Worm (Caenorhabditis elegans): ENCODE results near the gene C18H9.1.

The C18H9.1 gene

DNA sequence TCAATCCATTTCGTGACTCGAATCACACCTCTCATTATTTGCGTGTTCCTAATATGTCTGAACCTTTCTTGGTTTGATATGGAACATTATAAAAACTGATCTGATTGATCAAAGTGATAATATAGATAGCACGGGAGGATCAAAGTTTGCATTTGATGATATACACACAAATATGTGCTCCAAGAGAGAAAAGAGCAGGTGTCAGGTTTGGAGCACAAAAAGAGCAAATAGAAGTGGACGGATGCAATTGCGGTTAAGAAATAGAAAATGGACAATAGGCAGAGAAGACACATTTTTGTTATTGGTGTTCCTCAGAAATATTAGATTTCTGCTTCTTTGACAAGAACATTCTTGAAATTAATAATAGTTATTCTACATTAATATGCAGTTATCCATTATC lies at the start of gene C18H9.1:
Gene C18H9.1, plus strand, starts transcription at position 301 of the 400 bp plus-strand sequence.
- TF ChIP-seq madf-5 (GFP tag; IDR thresholded peaks at IDR 0.05) (no peak), F37D6.2 (tag; optimal IDR thresholded peaks at IDR 0.05) (no peak), R02D3.7 (tag; optimal IDR thresholded peaks at IDR 0.05) (no peak), zip-2 (tag; optimal IDR thresholded peaks at IDR 0.05) (no peak), arid-1 (GFP tag; conservative IDR thresholded peaks at IDR 0.05) (no peak), nhr-10 (tag; optimal IDR thresholded peaks at IDR 0.05) (no peak), ceh-62 (tag; optimal IDR thresholded peaks at IDR 0.05) (no peak), zag-1 (tag; optimal IDR thresholded peaks at IDR 0.05) (no peak), aly-2 (tag; optimal IDR thresholded peaks at IDR 0.05) (no peak)

DNA sequence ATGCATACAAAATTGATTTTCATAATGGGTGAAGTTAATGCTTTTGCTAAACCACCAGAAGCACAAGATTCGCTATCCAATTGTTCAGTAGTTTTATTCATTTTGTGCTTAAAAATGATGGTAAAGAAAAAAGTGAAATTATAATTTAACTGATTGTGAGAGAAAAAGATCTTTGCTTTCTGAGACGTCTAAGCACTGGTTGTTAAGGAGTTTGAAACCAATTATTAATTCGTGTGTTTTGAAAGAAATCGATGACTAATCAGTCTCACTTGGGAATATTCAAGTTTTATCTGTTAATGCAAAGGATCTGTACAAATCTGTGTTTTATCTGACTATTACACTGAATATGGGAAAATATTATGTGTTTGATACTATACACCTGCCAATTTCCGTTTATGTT lies 47.2 kb upstream of the C18H9.1 start, which contains the start of gene sra-26:
Gene sra-26, minus strand, starts transcription at position 101 of the 400 bp plus-strand sequence.
- TF ChIP-seq lin-15B (tag; optimal IDR thresholded peaks at IDR 0.05): no peak
- TF ChIP-seq dmd-8 (GFP tag; IDR thresholded peaks at IDR 0.05): no peak
- no peak for TF ChIP-seq lim-7 (GFP tag; IDR thresholded peaks at IDR 0.05)
- no peak for TF ChIP-seq hlh-30 (tag; optimal IDR thresholded peaks at IDR 0.05; ENCODE audit: insufficient read depth)
- no peak for TF ChIP-seq tag-97 (GFP tag; IDR thresholded peaks at IDR 0.05)
- TF ChIP-seq ctbp-1 (GFP tag; IDR thresholded peaks at IDR 0.05): no peak
- no peak for TF ChIP-seq madf-9 (GFP tag; conservative IDR thresholded peaks at IDR 0.05)
- TF ChIP-seq nhr-11 (tag; optimal IDR thresholded peaks at IDR 0.05): no peak
- TF ChIP-seq unc-39 (tag; optimal IDR thresholded peaks at IDR 0.05): no peak
- TF ChIP-seq fos-1 (tag; optimal IDR thresholded peaks at IDR 0.05): no peak
- TF ChIP-seq lin-1 (GFP tag; IDR thresholded peaks at IDR 0.05): no peak
- TF ChIP-seq F49E8.2 (tag; optimal IDR thresholded peaks at IDR 0.05; ENCODE audit: borderline replicate concordance): no peak
- no peak for TF ChIP-seq F44E2.7 (GFP tag; IDR thresholded peaks at IDR 0.05)
- no peak for TF ChIP-seq nhr-102 (tag; optimal IDR thresholded peaks at IDR 0.05)
- no peak for TF ChIP-seq php-3 (GFP tag; IDR thresholded peaks at IDR 0.05)
- TF ChIP-seq spr-3 (GFP tag; optimal IDR thresholded peaks at IDR 0.05): no peak
- TF ChIP-seq ceh-62 (tag; optimal IDR thresholded peaks at IDR 0.05): no peak

DNA sequence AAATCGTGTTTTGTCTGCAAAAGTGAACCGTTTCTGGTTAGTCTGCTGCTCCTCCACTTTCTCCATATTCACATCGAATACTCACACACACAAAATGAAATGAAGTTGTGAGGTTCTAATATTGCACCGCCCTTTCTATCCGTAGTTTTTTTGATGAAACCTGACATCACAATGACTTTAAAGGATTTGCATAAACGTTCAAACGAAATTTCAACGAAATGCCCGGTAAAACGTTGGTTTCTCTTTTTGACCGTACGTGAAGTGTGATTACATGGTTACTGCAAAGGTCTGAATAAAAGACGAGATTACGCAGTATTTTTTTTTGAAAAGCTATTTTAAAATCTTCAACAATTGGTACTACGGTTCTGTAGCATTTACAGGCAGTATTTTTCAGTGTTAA lies 44.6 kb upstream of the C18H9.1 start, which contains the start of gene T19D12.9:
Gene T19D12.9, minus strand, starts transcription at position 101 of the 400 bp plus-strand sequence.
- TF ChIP-seq nhr-111 (GFP tag; optimal IDR thresholded peaks at IDR 0.05): no peak
- no peak for TF ChIP-seq egl-43 (GFP tag; IDR thresholded peaks at IDR 0.05)
- no peak for TF ChIP-seq mes-2 (tag; optimal IDR thresholded peaks at IDR 0.05; ENCODE audit: poor library complexity, severe bottlenecking)
- TF ChIP-seq ceh-20 (GFP tag; IDR thresholded peaks at IDR 0.05): no peak
- no peak for TF ChIP-seq nhr-10 (tag; optimal IDR thresholded peaks at IDR 0.05)
- TF ChIP-seq daf-12 (tag; optimal IDR thresholded peaks at IDR 0.05): no peak
- TF ChIP-seq F37D6.2 (tag; optimal IDR thresholded peaks at IDR 0.05): no peak
- TF ChIP-seq spr-1 (tag; optimal IDR thresholded peaks at IDR 0.05): no peak
- no peak for TF ChIP-seq mxl-2 (GFP tag; conservative IDR thresholded peaks at IDR 0.05)
- no peak for TF ChIP-seq ceh-32 (tag; optimal IDR thresholded peaks at IDR 0.05; ENCODE audit: poor library complexity)
- no peak for TF ChIP-seq D1046.2 (GFP tag; IDR thresholded peaks at IDR 0.05)
- TF ChIP-seq zfp-2 (tag; optimal IDR thresholded peaks at IDR 0.05): no peak
- TF ChIP-seq F26F4.8 (GFP tag; conservative IDR thresholded peaks at IDR 0.05): no peak
- TF ChIP-seq skn-1 (tag; optimal IDR thresholded peaks at IDR 0.05): no peak
- TF ChIP-seq attf-4 (tag; optimal IDR thresholded peaks at IDR 0.05): no peak
- no peak for TF ChIP-seq hlh-30 (tag; optimal IDR thresholded peaks at IDR 0.05; ENCODE audit: insufficient read depth)
- TF ChIP-seq dmd-8 (GFP tag; IDR thresholded peaks at IDR 0.05): no peak
- no peak for TF ChIP-seq ama-1 (optimal IDR thresholded peaks at IDR 0.05)
- no peak for TF ChIP-seq spr-3 (GFP tag; optimal IDR thresholded peaks at IDR 0.05)

All from whole organism, L4 larva.